Worm (Caenorhabditis elegans) whole organism, mixed stage, embryonic: ENCODE results near the gene T24B8.3.

Experiments
- blmp-1 ChIP-seq: fragments of 150-350 bp; optimal IDR thresholded peaks from 2 replicates; lab custom pipeline; 2014; ENCODE audit warnings: missing biosample characterization, missing genetic modification characterization
- ceh-43 ChIP-seq: fragments of 200-800 bp; sonication (Bioruptor generic); optimal IDR thresholded peaks from 2 replicates; lab custom pipeline; 2018; ENCODE audit warnings: mild to moderate bottlenecking, missing genetic modification characterization, moderate library complexity, missing compliant biosample characterization
- lin-13 ChIP-seq: fragments of 150-350 bp; optimal IDR thresholded peaks from 2 replicates; lab custom pipeline; 2014; ENCODE audit warnings: missing biosample characterization, missing genetic modification characterization
- lsy-2 ChIP-seq: fragments of 150-350 bp; optimal IDR thresholded peaks from 2 replicates; lab custom pipeline; 2014; ENCODE audit warnings: missing biosample characterization, missing genetic modification characterization
- mab-5 ChIP-seq: fragments of 150-350 bp; optimal IDR thresholded peaks from 2 replicates; lab custom pipeline; 2014; ENCODE audit warnings: missing biosample characterization, missing genetic modification characterization
- nhr-237 ChIP-seq: fragments of 150-350 bp; optimal IDR thresholded peaks from 2 replicates; lab custom pipeline; 2014; ENCODE audit warnings: missing biosample characterization, missing genetic modification characterization
- pha-4 ChIP-seq: fragments of 150-350 bp; optimal IDR thresholded peaks from 2 replicates; lab custom pipeline; 2018; ENCODE audit warnings: missing biosample characterization, missing genetic modification reagents, missing genetic modification characterization
- unc-120 ChIP-seq: sonication (generic microtip); optimal IDR thresholded peaks from 2 replicates; lab custom pipeline; 2017; ENCODE audit warnings: missing genetic modification characterization, missing compliant biosample characterization; ENCODE audit not compliant: poor library complexity, severe bottlenecking
- ztf-11 ChIP-seq: fragments of 150-350 bp; optimal IDR thresholded peaks from 2 replicates; lab custom pipeline; 2014; ENCODE audit warnings: missing biosample characterization, missing genetic modification characterization

- TF ChIP-seq unc-120 (tag; lab: Kevin White, UChicago) (no peak), ztf-11 (tag; lab: Kevin White, UChicago) (no peak), blmp-1 (tag; lab: Kevin White, UChicago) (no peak), ceh-43 (no peak), mab-5 (tag; lab: Kevin White, UChicago) (no peak), lsy-2 (tag; lab: Kevin White, UChicago) (no peak), nhr-237 (tag; lab: Kevin White, UChicago) (no peak), pha-4 (tag; lab: Kevin White, UChicago) (no peak), lin-13 (tag; lab: Kevin White, UChicago) (no peak)
Measured at ce11 chrII:9069836-9070235, 8.9 kb upstream of the T24B8.3 start.
